Worm (Caenorhabditis elegans): Measurements from ENCODE around the gene Y42H9AR.5.

The Y42H9AR.5 gene

ce11 chrIV:8136005-8136512 is 33.7 kb downstream of the Y42H9AR.5 start, which contains the start of the genes isp-1 and islo-1 (continued):
- no peak for TF ChIP-seq dmd-9 (GFP tag; IDR thresholded peaks at IDR 0.05)
- no peak for TF ChIP-seq lin-29 (GFP tag; IDR thresholded peaks at IDR 0.05)
- no peak for TF ChIP-seq gei-8 (GFP tag; optimal IDR thresholded peaks at IDR 0.05)
- TF ChIP-seq ZK546.5 (tag; optimal IDR thresholded peaks at IDR 0.05): no peak
- TF ChIP-seq vab-7 (GFP tag; IDR thresholded peaks at IDR 0.05): no peak
- TF ChIP-seq daf-19 (GFP tag; conservative IDR thresholded peaks at IDR 0.05): no peak
- TF ChIP-seq nhr-6 (tag; optimal IDR thresholded peaks at IDR 0.05): peak; percentile 63
- TF ChIP-seq Y5F2A.4 (GFP tag; optimal IDR thresholded peaks at IDR 0.05): no peak
- peak; percentile 69 for TF ChIP-seq mep-1 (tag; optimal IDR thresholded peaks at IDR 0.05)
- TF ChIP-seq ztf-11 (tag; optimal IDR thresholded peaks at IDR 0.05): no peak
- TF ChIP-seq Y48G9A.11 (GFP tag; IDR thresholded peaks at IDR 0.05): no peak
- TF ChIP-seq nhr-76 (tag; optimal IDR thresholded peaks at IDR 0.05): no peak
- TF ChIP-seq hlh-30 (tag; optimal IDR thresholded peaks at IDR 0.05; ENCODE audit: insufficient read depth): peak; percentile 82
- peak; percentile 27 for TF ChIP-seq lin-13 (GFP tag; optimal IDR thresholded peaks at IDR 0.05)
- TF ChIP-seq F26F4.8 (GFP tag; conservative IDR thresholded peaks at IDR 0.05): no peak
- no peak for TF ChIP-seq hif-1 (tag; optimal IDR thresholded peaks at IDR 0.05)
- no peak for TF ChIP-seq spr-3 (GFP tag; optimal IDR thresholded peaks at IDR 0.05)
- no peak for TF ChIP-seq duxl-1 (tag; optimal IDR thresholded peaks at IDR 0.05; ENCODE audit: poor library complexity)
- TF ChIP-seq lin-38 (GFP tag; IDR thresholded peaks at IDR 0.05): peak; percentile 91
- no peak for TF ChIP-seq cey-2 (tag; optimal IDR thresholded peaks at IDR 0.05; ENCODE audit: borderline replicate concordance, insufficient read depth)
- no peak for TF ChIP-seq snpc-1.2 (GFP tag; IDR thresholded peaks at IDR 0.05)
- no peak for TF ChIP-seq jun-1 (tag; optimal IDR thresholded peaks at IDR 0.05)
- TF ChIP-seq arid-1 (GFP tag; conservative IDR thresholded peaks at IDR 0.05): no peak
- TF ChIP-seq nhr-102 (tag; optimal IDR thresholded peaks at IDR 0.05): no peak
- no peak for TF ChIP-seq T20F7.1 (GFP tag; optimal IDR thresholded peaks at IDR 0.05)
- no peak for TF ChIP-seq pqm-1 (tag; optimal IDR thresholded peaks at IDR 0.05)
- no peak for TF ChIP-seq nhr-48 (tag; optimal IDR thresholded peaks at IDR 0.05)
- TF ChIP-seq nhr-25 (tag; optimal IDR thresholded peaks at IDR 0.05; ENCODE audit: borderline replicate concordance, insufficient read depth): peak; percentile 33
- TF ChIP-seq skn-1 (tag; optimal IDR thresholded peaks at IDR 0.05): no peak
- no peak for TF ChIP-seq F49E8.2 (tag; optimal IDR thresholded peaks at IDR 0.05; ENCODE audit: borderline replicate concordance)
- TF ChIP-seq nhr-237 (tag; optimal IDR thresholded peaks at IDR 0.05): no peak
- no peak for TF ChIP-seq ceh-32 (tag; optimal IDR thresholded peaks at IDR 0.05; ENCODE audit: poor library complexity)
- no peak for TF ChIP-seq attf-4 (tag; optimal IDR thresholded peaks at IDR 0.05)
- no peak for TF ChIP-seq ZK337.2 (GFP tag; IDR thresholded peaks at IDR 0.05)
- no peak for TF ChIP-seq Y105C5A.15 (GFP tag; IDR thresholded peaks at IDR 0.05)
- TF ChIP-seq ces-1 (GFP tag; optimal IDR thresholded peaks at IDR 0.05): no peak
- no peak for TF ChIP-seq mdt-29 (GFP tag; IDR thresholded peaks at IDR 0.05)
- TF ChIP-seq nhr-11 (tag; optimal IDR thresholded peaks at IDR 0.05): peak; percentile 19
- TF ChIP-seq fos-1 (tag; optimal IDR thresholded peaks at IDR 0.05): no peak
- TF ChIP-seq Y75B8A.6 (GFP tag; IDR thresholded peaks at IDR 0.05): no peak
- no peak for TF ChIP-seq unc-62 (GFP tag; optimal IDR thresholded peaks at IDR 0.05 in 1 of 2)
- no peak for TF ChIP-seq unc-62 (tag; optimal IDR thresholded peaks at IDR 0.05)
- TF ChIP-seq lin-15B (tag; optimal IDR thresholded peaks at IDR 0.05): peak; percentile 1
- TF ChIP-seq aha-1 (tag): peak; percentile 91
- TF ChIP-seq set-16 (GFP tag; IDR thresholded peaks at IDR 0.05): no peak
- TF ChIP-seq rbr-2 (tag; optimal IDR thresholded peaks at IDR 0.05): peak; percentile 29
- TF ChIP-seq lin-39 (tag; optimal IDR thresholded peaks at IDR 0.05): no peak
- no peak for TF ChIP-seq zfp-3 (GFP tag; conservative IDR thresholded peaks at IDR 0.05)
- TF ChIP-seq ctbp-1 (GFP tag; IDR thresholded peaks at IDR 0.05): no peak
- TF ChIP-seq hlh-11 (tag; optimal IDR thresholded peaks at IDR 0.05): peak; percentile 39
- no peak for TF ChIP-seq egl-43 (GFP tag; IDR thresholded peaks at IDR 0.05)

Measured in whole organism, L4 larva.